Worm (Caenorhabditis elegans) whole organism, L4 larva: ENCODE data around the gene sptl-2.

Source experiments
- F49E8.2 ChIP-seq: sonication (generic microtip); optimal IDR thresholded peaks from 2 replicates; lab custom pipeline; 2016; ENCODE audit warnings: missing compliant biosample characterization, mild to moderate bottlenecking, missing genetic modification characterization, borderline replicate concordance
- aly-2 ChIP-seq: sonication (generic microtip); optimal IDR thresholded peaks from 2 replicates; lab custom pipeline; 2018; ENCODE audit warnings: missing biosample characterization, missing genetic modification characterization
- egl-27 ChIP-seq: sonication (generic microtip); optimal IDR thresholded peaks from 3 replicates; lab custom pipeline; 2017; ENCODE audit warnings: missing biosample characterization, missing genetic modification reagents, missing genetic modification characterization
- lsy-2 ChIP-seq, 2 experiments: fragments of 150-350 bp in 1 of 2; sonication (generic microtip) in 1 of 2; optimal IDR thresholded peaks; 2 replicates each; lab custom pipeline; 2014 to 2017; ENCODE audit warnings: missing biosample characterization in 2 of 2, missing genetic modification characterization in 2 of 2
- mdt-29 ChIP-seq: fragments of 200-800 bp; sonication (Bioruptor generic); IDR thresholded peaks from 2 replicates; pipeline ENCODE4 v1.3.6; 2022; ENCODE audit warnings: missing genetic modification reagents, missing genetic modification characterization, missing compliant biosample characterization
- tra-1 ChIP-seq: fragments of 200-800 bp; sonication (Bioruptor generic); IDR thresholded peaks from 2 replicates; pipeline ENCODE4 v1.3.6; 2022; ENCODE audit warnings: missing genetic modification reagents, missing genetic modification characterization, missing compliant biosample characterization

DNA sequence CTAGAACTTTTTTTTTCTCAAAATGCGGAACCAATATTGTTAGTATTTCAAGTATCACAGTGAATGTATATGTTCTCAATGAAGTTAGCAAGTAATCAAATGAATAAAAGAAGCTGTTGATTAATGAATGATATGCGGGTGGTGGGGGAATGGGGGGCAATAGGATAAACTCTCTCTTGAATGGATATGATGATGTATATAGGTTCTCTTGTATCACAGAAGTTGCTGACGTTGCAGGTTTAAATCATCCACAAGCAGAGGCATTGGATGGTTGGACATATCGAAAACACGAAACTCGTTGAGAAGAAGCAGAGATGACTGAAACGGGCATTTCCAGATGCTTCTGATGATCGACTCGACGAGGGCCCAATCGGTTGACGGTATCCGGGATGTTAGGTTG lies 22.6 kb downstream of the sptl-2 start:
- TF ChIP-seq egl-27 (tag; lab: Kevin White, UChicago) (no peak), F49E8.2 (tag; lab: Kevin White, UChicago) (no peak), lsy-2 (tag; optimal IDR thresholded peaks at IDR 0.05; lab: Kevin White, UChicago) (no peak), tra-1 (GFP tag; lab: Robert Waterston, UW) (no peak), aly-2 (tag; lab: Kevin White, UChicago) (no peak), mdt-29 (GFP tag; lab: Robert Waterston, UW) (no peak)
